Worm (Caenorhabditis elegans): Measurements from ENCODE around the gene Y56A3A.33.

- TF ChIP-seq B0310.2 (tag; optimal IDR thresholded peaks at IDR 0.05) = no peak
- no peak for TF ChIP-seq ama-1 (optimal IDR thresholded peaks at IDR 0.05)
- TF ChIP-seq tra-4 (tag; optimal IDR thresholded peaks at IDR 0.05) = no peak
- TF ChIP-seq hmg-4 (GFP tag; optimal IDR thresholded peaks at IDR 0.05) = no peak
- no peak for TF ChIP-seq tbx-11 (GFP tag; IDR thresholded peaks at IDR 0.05)
Observed at ce11 chrIII:12017999-12018398, 15.2 kb upstream of the Y56A3A.33 start.
